Fruit fly (Drosophila melanogaster): ENCODE results near the gene CIAPIN1.

Gene CIAPIN1

dm6 chr2L:14995594-14996463 is 42.8 kb downstream of the CIAPIN1 start (continued):
- TF ChIP-seq sd (tag; optimal IDR thresholded peaks at IDR 0.05) (peak; percentile 84), CG9215 (GFP tag; IDR thresholded peaks at IDR 0.05) (peak; percentile 84), kni (GFP tag; optimal IDR thresholded peaks at IDR 0.05) (peak; percentile 97), crc (GFP tag; optimal IDR thresholded peaks at IDR 0.05) (no peak), Hmr (GFP tag; optimal IDR thresholded peaks at IDR 0.05) (peak; percentile 87), Fer1 (GFP tag; optimal IDR thresholded peaks at IDR 0.05) (peak; percentile 88), CG30403 (GFP tag; optimal IDR thresholded peaks at IDR 0.05) (peak; percentile 91), Hand (GFP tag; optimal IDR thresholded peaks at IDR 0.05) (peak; percentile 44), bab2 (GFP tag; optimal IDR thresholded peaks at IDR 0.05) (peak; percentile 36), CG8765 (GFP tag; IDR thresholded peaks at IDR 0.05) (no peak; the same call in 1 of the 2 replicates), twi (tag; optimal IDR thresholded peaks at IDR 0.05) (peak; percentile 73), CG1233 (GFP tag; optimal IDR thresholded peaks at IDR 0.05) (peak; percentile 86), CG12104 (GFP tag; optimal IDR thresholded peaks at IDR 0.05) (peak; percentile 88), hb (GFP tag; IDR thresholded peaks at IDR 0.05; ENCODE audit: partially characterized antibody) (no peak), Nf-YA (GFP tag; IDR thresholded peaks at IDR 0.05) (peak; percentile 88), CG4730 (GFP tag; IDR thresholded peaks at IDR 0.05) (peak; percentile 91), Atf-2 (GFP tag; optimal IDR thresholded peaks at IDR 0.05) (peak; percentile 38), HLH3B (GFP tag; IDR thresholded peaks at IDR 0.05) (peak; percentile 96), Doc2 (GFP tag; IDR thresholded peaks at IDR 0.05) (no peak), wor (GFP tag; IDR thresholded peaks at IDR 0.05) (peak; percentile 94), salm (tag; optimal IDR thresholded peaks at IDR 0.05) (peak; percentile 86), CG34422 (GFP tag; IDR thresholded peaks at IDR 0.05) (peak; percentile 94), Blimp-1 (GFP tag; optimal IDR thresholded peaks at IDR 0.05) (peak; percentile 100), CG6689 (GFP tag; IDR thresholded peaks at IDR 0.05) (peak; percentile 95), CG17912 (GFP tag; optimal IDR thresholded peaks at IDR 0.05) (peak; percentile 52), CG16863 (GFP tag; optimal IDR thresholded peaks at IDR 0.05) (peak; percentile 46), trem (tag; optimal IDR thresholded peaks at IDR 0.05) (peak; percentile 78), CG32767 (GFP tag; IDR thresholded peaks at IDR 0.05) (peak; percentile 92), HmgZ (tag; optimal IDR thresholded peaks at IDR 0.05) (peak; percentile 78), cas (GFP tag; IDR thresholded peaks at IDR 0.05) (peak; percentile 65), CG9797 (GFP tag; optimal IDR thresholded peaks at IDR 0.05) (peak; percentile 25), Hr51 (GFP tag; optimal IDR thresholded peaks at IDR 0.05) (peak; percentile 30 to 96), ci (GFP tag; IDR thresholded peaks at IDR 0.05) (peak; percentile 95), wdn (GFP tag; IDR thresholded peaks at IDR 0.05) (peak; percentile 69), crol (GFP tag; IDR thresholded peaks at IDR 0.05) (peak; percentile 78), gsb (GFP tag; IDR thresholded peaks at IDR 0.05) (peak; percentile 72), knrl (GFP tag; IDR thresholded peaks at IDR 0.05; ENCODE audit: partially characterized antibody) (no peak), dati (GFP tag; IDR thresholded peaks at IDR 0.05) (no peak), CG2678 (tag; optimal IDR thresholded peaks at IDR 0.05) (peak; percentile 94), hth (optimal IDR thresholded peaks at IDR 0.05) (no peak), Max (GFP tag; optimal IDR thresholded peaks at IDR 0.05) (peak; percentile 90), aop (GFP tag; IDR thresholded peaks at IDR 0.05) (peak; percentile 71; the same call in 1 of the 2 replicates), tap (tag; optimal IDR thresholded peaks at IDR 0.05) (peak; percentile 93), CG15696 (tag; optimal IDR thresholded peaks at IDR 0.05) (peak; percentile 55), CG18764 (GFP tag; optimal IDR thresholded peaks at IDR 0.05) (peak; percentile 84), jing (GFP tag; optimal IDR thresholded peaks at IDR 0.05) (peak; percentile 76), row (GFP tag; IDR thresholded peaks at IDR 0.05) (peak; percentile 96), HLH54F (GFP tag; optimal IDR thresholded peaks at IDR 0.05) (no peak), tx (GFP tag; optimal IDR thresholded peaks at IDR 0.05) (peak; percentile 26), sr (GFP tag; IDR thresholded peaks at IDR 0.05) (peak; percentile 48; the same call in 1 of the 3 replicates)
